Fruit fly (Drosophila melanogaster): ENCODE results near the gene CG3119.

DNA sequence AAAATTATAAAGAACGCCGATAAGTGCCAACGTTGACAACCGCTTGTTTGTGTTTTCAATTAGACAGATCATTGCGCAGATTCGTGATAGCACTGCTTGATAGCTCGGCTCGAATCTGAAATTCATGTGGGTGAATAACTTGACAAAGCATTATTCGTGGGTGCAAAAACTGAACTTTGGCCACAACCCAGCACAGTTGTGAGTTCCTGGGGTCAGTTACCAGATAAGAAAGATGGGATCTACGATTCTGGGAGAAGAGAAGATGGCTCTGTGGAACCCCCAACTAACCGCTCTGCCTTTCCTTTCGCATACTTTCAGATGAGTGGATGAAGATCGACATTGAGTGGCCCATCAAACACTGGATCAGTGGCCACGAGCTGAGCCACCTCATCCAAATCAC, 26.8 kb downstream of the CG3119 start:
- TF ChIP-seq kay (GFP tag; ENCODE audit: borderline replicate concordance) (no peak), CG7045 (GFP tag; optimal IDR thresholded peaks at IDR 0.05) (no peak), tj (GFP tag; optimal IDR thresholded peaks at IDR 0.05) (no peak), Hr96 (GFP tag; optimal IDR thresholded peaks at IDR 0.05) (no peak), cic (GFP tag; optimal IDR thresholded peaks at IDR 0.05) (no peak), CG7101 (tag; optimal IDR thresholded peaks at IDR 0.05) (no peak), ovo (GFP tag; optimal IDR thresholded peaks at IDR 0.05) (no peak), toe (GFP tag; optimal IDR thresholded peaks at IDR 0.05) (no peak), pad (GFP tag; optimal IDR thresholded peaks at IDR 0.05) (no peak), CG5204 (GFP tag; optimal IDR thresholded peaks at IDR 0.05) (no peak)

Data from whole organism, adult.